Worm (Caenorhabditis elegans): Measurements from ENCODE around the gene miro-1.
A peak's percentile ranks its signal among the peaks of the same experiment; 100 is the strongest.
"Not testable (repeated sequence)": the region's sequence is repeated elsewhere in the genome, so short reads cannot be mapped to it uniquely, and the experiment has no call there.

miro-1 gene

DNA sequence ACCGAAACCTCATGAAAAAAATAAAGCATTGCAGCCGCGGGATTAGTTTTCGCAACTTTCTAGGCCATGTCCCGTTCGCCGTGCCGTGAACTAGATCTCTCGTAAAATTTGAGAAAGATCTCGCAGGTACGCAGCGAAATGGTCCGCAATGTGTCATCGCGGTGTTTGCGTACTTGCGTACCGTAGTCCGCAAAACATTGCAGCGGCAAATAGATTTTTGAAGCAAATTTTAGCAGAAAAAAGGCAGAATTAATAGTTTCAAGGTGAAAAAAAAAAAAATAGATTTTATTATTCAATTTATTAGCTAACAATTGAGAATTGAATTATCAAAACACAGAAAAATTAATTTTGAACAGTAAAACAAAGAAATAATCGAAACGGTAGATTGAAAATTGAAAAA lies 12.3 kb upstream of the miro-1 start (continued):
- TF ChIP-seq madf-3 (GFP tag; IDR thresholded peaks at IDR 0.05) (peak; percentile 97), ekl-4 (GFP tag; IDR thresholded peaks at IDR 0.05) (peak; percentile 98), egl-44 (GFP tag; IDR thresholded peaks at IDR 0.05) (peak; percentile 99), sea-2 (GFP tag; IDR thresholded peaks at IDR 0.05) (peak; percentile 100), egl-18 (GFP tag; IDR thresholded peaks at IDR 0.05) (peak; percentile 98), F57A8.1 (GFP tag; optimal IDR thresholded peaks at IDR 0.05) (peak; percentile 54), dox-1 (GFP tag; IDR thresholded peaks at IDR 0.05) (peak; percentile 100), madf-8 (GFP tag; conservative IDR thresholded peaks at IDR 0.05) (peak; percentile 87), lir-1 (GFP tag; conservative IDR thresholded peaks at IDR 0.05) (peak; percentile 98), ztf-25 (GFP tag; IDR thresholded peaks at IDR 0.05) (peak; percentile 99), B0019.2 (GFP tag; conservative IDR thresholded peaks at IDR 0.05) (peak; percentile 99), aptf-2 (GFP tag; conservative IDR thresholded peaks at IDR 0.05) (peak; percentile 98), madf-10 (tag; optimal IDR thresholded peaks at IDR 0.05) (peak; percentile 88), repo-1 (tag; optimal IDR thresholded peaks at IDR 0.05) (peak; percentile 77)

DNA sequence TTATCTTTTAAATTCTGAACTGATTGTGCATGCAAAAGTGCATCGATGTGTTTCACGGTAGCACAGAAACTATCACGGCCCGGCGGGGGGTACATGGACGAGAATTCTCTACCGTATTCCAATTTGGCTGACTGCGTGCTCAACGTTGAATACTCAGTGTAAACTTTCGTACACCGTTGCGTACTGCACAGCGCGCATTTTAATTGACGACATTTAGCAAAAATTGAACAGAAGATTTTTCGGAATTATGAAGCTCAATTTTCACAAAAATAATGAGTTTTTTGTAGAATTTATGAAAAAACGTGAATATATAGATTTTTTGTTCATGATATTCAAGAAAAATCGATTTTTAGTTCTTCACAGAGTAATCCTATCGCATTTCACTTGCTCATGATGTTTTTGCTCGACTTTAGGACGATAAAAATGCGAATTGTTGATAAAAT lies 9.9 kb upstream of the miro-1 start:
- TF ChIP-seq attf-3 (GFP tag; conservative IDR thresholded peaks at IDR 0.05) (peak; percentile 91), lin-26 (GFP tag; IDR thresholded peaks at IDR 0.05) (peak; percentile 96), die-1 (tag; optimal IDR thresholded peaks at IDR 0.05) (peak; percentile 6), madf-8 (GFP tag; conservative IDR thresholded peaks at IDR 0.05) (peak; percentile 89), nfya-2 (GFP tag; IDR thresholded peaks at IDR 0.05) (peak; percentile 98), ztf-22 (GFP tag; optimal IDR thresholded peaks at IDR 0.05) (peak; percentile 33), cebp-2 (GFP tag; IDR thresholded peaks at IDR 0.05) (peak; percentile 99), ceh-40 (GFP tag; IDR thresholded peaks at IDR 0.05) (peak; percentile 93), ztf-6 (GFP tag; IDR thresholded peaks at IDR 0.05) (peak; percentile 99), lin-40 (tag; optimal IDR thresholded peaks at IDR 0.05) (peak; percentile 95), mel-28 (tag; optimal IDR thresholded peaks at IDR 0.05; ENCODE audit: borderline replicate concordance) (peak; percentile 12), ztf-3 (GFP tag; optimal IDR thresholded peaks at IDR 0.05) (peak; percentile 62), ceh-91 (GFP tag; IDR thresholded peaks at IDR 0.05) (peak; percentile 98), Y79H2A.3 (GFP tag; conservative IDR thresholded peaks at IDR 0.05) (peak; percentile 95), him-1 (tag; optimal IDR thresholded peaks at IDR 0.05) (peak; percentile 17), K12H6.12 (tag; optimal IDR thresholded peaks at IDR 0.05) (peak; percentile 75), ets-4 (GFP tag; optimal IDR thresholded peaks at IDR 0.05) (peak; percentile 23), B0261.1 (tag; optimal IDR thresholded peaks at IDR 0.05) (peak; percentile 19), lsl-1 (GFP tag; optimal IDR thresholded peaks at IDR 0.05) (peak; percentile 70), repo-1 (tag; optimal IDR thresholded peaks at IDR 0.05) (peak; percentile 72), F33H1.4 (GFP tag; IDR thresholded peaks at IDR 0.05) (peak; percentile 97), Y53G8AR.9 (GFP tag; conservative IDR thresholded peaks at IDR 0.05) (peak; percentile 100), athp-1 (tag; optimal IDR thresholded peaks at IDR 0.05) (peak; percentile 52), K11D2.4 (GFP tag; IDR thresholded peaks at IDR 0.05) (peak; percentile 100), Y53F4B.3 (GFP tag; IDR thresholded peaks at IDR 0.05) (peak; percentile 83), ceh-100 (GFP tag; IDR thresholded peaks at IDR 0.05) (peak; percentile 95), sea-2 (GFP tag; IDR thresholded peaks at IDR 0.05) (peak; percentile 99), ztf-25 (GFP tag; IDR thresholded peaks at IDR 0.05) (peak; percentile 98), rec-8 (tag; optimal IDR thresholded peaks at IDR 0.05) (peak in 1 of 2 experiments; percentile 27), nhr-90 (tag; optimal IDR thresholded peaks at IDR 0.05) (peak; percentile 69), F22D6.2 (tag; optimal IDR thresholded peaks at IDR 0.05) (peak; percentile 88), rcor-1 (GFP tag; IDR thresholded peaks at IDR 0.05) (peak; percentile 99), F37B4.10 (GFP tag; IDR thresholded peaks at IDR 0.05) (peak; percentile 100), C06A6.2 (GFP tag; conservative IDR thresholded peaks at IDR 0.05) (peak; percentile 99), ztf-18 (tag; optimal IDR thresholded peaks at IDR 0.05) (peak; percentile 83), snpc-4 (tag; optimal IDR thresholded peaks at IDR 0.05) (peak in 2 of 4 experiments; percentile 74 to 78)
- not testable (repeated sequence) for TF ChIP-seq snpc-4 (GFP tag; optimal IDR thresholded peaks at IDR 0.05)

Data from whole organism, young adult.